Fruit fly (Drosophila melanogaster) whole organism, embryonic: ENCODE data around the gene Ets97D.

Source experiments
- Abd-B ChIP-seq: fragments of 200-800 bp; sonication (Bioruptor generic); optimal IDR thresholded peaks from 2 replicates; lab custom pipeline; 2018; ENCODE audit warnings: missing biosample characterization, mild to moderate bottlenecking, missing genetic modification characterization, moderate library complexity
- Awh ChIP-seq: fragments of 200-800 bp; sonication (Bioruptor generic); IDR thresholded peaks from 2 replicates; pipeline ENCODE4, ENCODE4 v1.3.6; 2022; ENCODE audit warnings: missing biosample characterization, missing genetic modification characterization
- CG10565 ChIP-seq: fragments of 200-800 bp; sonication (Bioruptor generic); optimal IDR thresholded peaks from 3 replicates; lab custom pipeline; 2016; ENCODE audit warnings: missing biosample characterization, mild to moderate bottlenecking, missing genetic modification characterization
- CG11093 ChIP-seq: fragments of 200-800 bp; sonication (Bioruptor generic); IDR thresholded peaks from 3 replicates; pipeline ENCODE4 v1.3.6; 2022; ENCODE audit warnings: missing biosample characterization, missing genetic modification characterization
- CG11560 ChIP-seq: fragments of 200-800 bp; sonication (Bioruptor generic); IDR thresholded peaks from 3 replicates; pipeline ENCODE4 v1.3.6; 2022; ENCODE audit warnings: missing biosample characterization, missing genetic modification characterization
- CG12391 ChIP-seq: fragments of 200-800 bp; sonication (Bioruptor generic); optimal IDR thresholded peaks from 3 replicates; lab custom pipeline; 2018; ENCODE audit warnings: missing biosample characterization, mild to moderate bottlenecking, missing genetic modification characterization, moderate library complexity
- CG12744 ChIP-seq: fragments of 200-800 bp; sonication (Bioruptor generic); optimal IDR thresholded peaks from 2 replicates; lab custom pipeline; 2016; ENCODE audit warnings: missing biosample characterization, missing genetic modification characterization
- CG15011 ChIP-seq: fragments of 200-800 bp; sonication (Bioruptor generic); optimal IDR thresholded peaks from 3 replicates; lab custom pipeline; 2018; ENCODE audit warnings: missing biosample characterization, mild to moderate bottlenecking, missing genetic modification characterization
- CG15514 ChIP-seq: fragments of 200-800 bp; sonication (Bioruptor generic); optimal IDR thresholded peaks from 3 replicates; lab custom pipeline; 2017; ENCODE audit warnings: missing biosample characterization, missing genetic modification characterization, mild to moderate bottlenecking, moderate library complexity, missing genetic modification reagents
- CG16815 ChIP-seq: fragments of 200-800 bp; sonication (Bioruptor generic); optimal IDR thresholded peaks from 3 replicates; lab custom pipeline; 2017; ENCODE audit warnings: missing biosample characterization, mild to moderate bottlenecking, missing genetic modification characterization
- CG17912 ChIP-seq: fragments of 200-800 bp; sonication (Bioruptor generic); optimal IDR thresholded peaks from 2 replicates; lab custom pipeline; 2018; ENCODE audit warnings: missing biosample characterization, mild to moderate bottlenecking, missing genetic modification characterization
- CG18011 ChIP-seq: fragments of 200-800 bp; sonication (Bioruptor generic); optimal IDR thresholded peaks from 2 replicates; lab custom pipeline; 2017; ENCODE audit warnings: missing biosample characterization, missing genetic modification characterization, mild to moderate bottlenecking, moderate library complexity, missing genotype
- CG2120 ChIP-seq: fragments of 200-800 bp; sonication (Bioruptor generic); optimal IDR thresholded peaks from 3 replicates; lab custom pipeline; 2016; ENCODE audit warnings: missing biosample characterization, missing genetic modification characterization
- CG2202 ChIP-seq: fragments of 200-800 bp; sonication (Bioruptor generic); optimal IDR thresholded peaks from 2 replicates; lab custom pipeline; 2018; ENCODE audit warnings: missing biosample characterization, mild to moderate bottlenecking, missing genetic modification characterization
- CG30020 ChIP-seq: fragments of 200-800 bp; optimal IDR thresholded peaks from 2 replicates; lab custom pipeline; 2019; ENCODE audit warnings: missing biosample characterization, mild to moderate bottlenecking, missing genetic modification characterization, moderate library complexity
- CG31441 ChIP-seq: fragments of 200-800 bp; sonication (Bioruptor generic); IDR thresholded peaks from 2 replicates; pipeline ENCODE4 v1.3.6; 2022; ENCODE audit warnings: missing biosample characterization, missing genetic modification characterization
- CG34376 ChIP-seq: fragments of 200-800 bp; sonication (Bioruptor generic); optimal IDR thresholded peaks from 2 replicates; lab custom pipeline; 2018; ENCODE audit warnings: missing biosample characterization, mild to moderate bottlenecking, missing genetic modification characterization
- CG6272 ChIP-seq: fragments of 200-800 bp; sonication (Bioruptor generic); IDR thresholded peaks from 2 replicates; pipeline ENCODE4 v1.3.6; 2022; ENCODE audit warnings: missing biosample characterization, missing genetic modification characterization
- CG6791 ChIP-seq: fragments of 200-800 bp; sonication (Bioruptor generic); IDR thresholded peaks from 3 replicates; pipeline ENCODE4 v1.3.6; 2022; ENCODE audit warnings: missing biosample characterization, missing genetic modification characterization; ENCODE audit not compliant: partially characterized antibody
- CG6854 ChIP-seq: fragments of 200-800 bp; sonication (Bioruptor generic); optimal IDR thresholded peaks from 3 replicates; lab custom pipeline; 2017; ENCODE audit warnings: missing biosample characterization, mild to moderate bottlenecking, missing genetic modification characterization
- CG8924 ChIP-seq: fragments of 200-800 bp; optimal IDR thresholded peaks from 3 replicates; lab custom pipeline; 2019; ENCODE audit warnings: missing biosample characterization, mild to moderate bottlenecking, missing genetic modification characterization, moderate library complexity
- Deaf1 ChIP-seq: fragments of 200-800 bp; optimal IDR thresholded peaks from 3 replicates; lab custom pipeline; 2019; ENCODE audit warnings: missing biosample characterization, mild to moderate bottlenecking, missing genetic modification characterization, moderate library complexity
- Fer2 ChIP-seq: fragments of 200-800 bp; sonication (Bioruptor generic); optimal IDR thresholded peaks from 2 replicates; lab custom pipeline; 2018; ENCODE audit warnings: missing biosample characterization, mild to moderate bottlenecking, missing genetic modification characterization, moderate library complexity
- GATAe ChIP-seq: fragments of 200-800 bp; sonication (Bioruptor generic); conservative IDR thresholded peaks from 2 replicates; pipeline ENCODE4 v1.3.6; 2022; ENCODE audit warnings: missing biosample characterization, missing genetic modification characterization
- Gsc ChIP-seq: fragments of 200-800 bp; sonication (Bioruptor generic); IDR thresholded peaks from 2 replicates; pipeline ENCODE4 v1.3.6; 2022; ENCODE audit warnings: missing biosample characterization, missing genetic modification characterization
- HmgD ChIP-seq: fragments of 200-800 bp; sonication (Bioruptor generic); optimal IDR thresholded peaks from 3 replicates; lab custom pipeline; 2016; ENCODE audit warnings: missing biosample characterization, missing genetic modification characterization
- Neu2 ChIP-seq: fragments of 200-800 bp; sonication (Bioruptor generic); optimal IDR thresholded peaks from 3 replicates; lab custom pipeline; 2016; ENCODE audit warnings: missing biosample characterization, missing genetic modification characterization, borderline replicate concordance
- Opbp ChIP-seq: fragments of 200-800 bp; sonication (Bioruptor generic); IDR thresholded peaks from 3 replicates; pipeline ENCODE4 v1.3.6; 2022; ENCODE audit warnings: missing biosample characterization, missing genetic modification characterization; ENCODE audit not compliant: partially characterized antibody
- Ravus ChIP-seq: fragments of 200-800 bp; sonication (Bioruptor generic); IDR thresholded peaks from 2 replicates; pipeline ENCODE4 v1.3.6; 2022; ENCODE audit warnings: missing biosample characterization, missing genetic modification characterization
- Trl ChIP-seq, 3 experiments: fragments of >200 bp in 2 of 3; fragments of 200-800 bp in 1 of 3; sonication (Bioruptor generic) in 1 of 3; optimal IDR thresholded peaks; 2 replicates in 1 of 3; 3 replicates in 2 of 3; lab custom pipeline; 2016 to 2017; ENCODE audit warnings: missing biosample characterization in 1 of 3, missing genetic modification characterization in 1 of 3
- abd-A ChIP-seq: fragments of 200-800 bp; sonication (Bioruptor generic); optimal IDR thresholded peaks from 3 replicates; lab custom pipeline; 2019; ENCODE audit warnings: missing biosample characterization, mild to moderate bottlenecking, missing genetic modification characterization, moderate library complexity
- bcd ChIP-seq: fragments of 200-800 bp; sonication (Bioruptor generic); optimal IDR thresholded peaks from 2 replicates; lab custom pipeline; 2017; ENCODE audit warnings: missing biosample characterization, mild to moderate bottlenecking, missing genetic modification characterization
- bsh ChIP-seq, 2 experiments: fragments of 200-800 bp; sonication (Bioruptor generic); optimal IDR thresholded peaks; 2 replicates each; lab custom pipeline; 2017 to 2018; ENCODE audit warnings: mild to moderate bottlenecking in 2 of 2, missing biosample characterization in 2 of 2, missing genetic modification characterization in 2 of 2, moderate library complexity in 1 of 2
- cato ChIP-seq: fragments of 200-800 bp; sonication (Bioruptor generic); optimal IDR thresholded peaks from 2 replicates; lab custom pipeline; 2016; ENCODE audit warnings: missing biosample characterization, missing genetic modification characterization, borderline replicate concordance
- chif ChIP-seq, 2 experiments: fragments of 200-800 bp; sonication (Bioruptor generic); optimal IDR thresholded peaks; 3 replicates each; lab custom pipeline; 2016; ENCODE audit warnings: missing biosample characterization in 2 of 2, missing genetic modification characterization in 2 of 2
- croc ChIP-seq: fragments of 200-800 bp; sonication (Bioruptor generic); conservative IDR thresholded peaks from 3 replicates; pipeline ENCODE4 v1.3.6; 2022; ENCODE audit warnings: missing biosample characterization, missing genetic modification characterization
- dpn ChIP-seq, 2 experiments: fragments of 200-800 bp; sonication (Bioruptor generic); optimal IDR thresholded peaks; 3 replicates each; lab custom pipeline; 2016; ENCODE audit warnings: missing biosample characterization in 2 of 2, missing genetic modification characterization in 2 of 2
- dysf ChIP-seq: fragments of 200-800 bp; sonication (Bioruptor generic); IDR thresholded peaks from 3 replicates; pipeline ENCODE4 v1.3.6; 2022; ENCODE audit warnings: missing biosample characterization, missing genetic modification characterization
- grau ChIP-seq: fragments of 200-800 bp; optimal IDR thresholded peaks from 3 replicates; lab custom pipeline; 2019; ENCODE audit warnings: missing biosample characterization, mild to moderate bottlenecking, missing genetic modification characterization, moderate library complexity
- gsb ChIP-seq: fragments of 200-800 bp; sonication (Bioruptor generic); IDR thresholded peaks from 2 replicates; pipeline ENCODE4 v1.3.6; 2022; ENCODE audit warnings: missing biosample characterization, missing genetic modification characterization
- ind ChIP-seq: fragments of 200-800 bp; sonication (Bioruptor generic); optimal IDR thresholded peaks from 3 replicates; lab custom pipeline; 2016; ENCODE audit warnings: missing biosample characterization, missing genetic modification characterization
- jigr1 ChIP-seq: fragments of 200-800 bp; sonication (Bioruptor generic); IDR thresholded peaks from 3 replicates; pipeline ENCODE4 v1.3.6; 2022; ENCODE audit warnings: missing biosample characterization, missing genetic modification characterization
- lmd ChIP-seq: fragments of 200-800 bp; sonication (Bioruptor generic); IDR thresholded peaks from 2 replicates; pipeline ENCODE4 v1.3.6; 2022; ENCODE audit warnings: missing biosample characterization, missing genetic modification characterization
- lola ChIP-seq, 3 experiments: fragments of >200 bp in 2 of 3; fragments of 200-800 bp in 1 of 3; sonication (Bioruptor generic) in 1 of 3; optimal IDR thresholded peaks; 2 replicates each; lab custom pipeline; 2017 to 2019; ENCODE audit warnings: missing biosample characterization in 3 of 3, missing genetic modification characterization in 3 of 3, mild to moderate bottlenecking in 1 of 3, moderate library complexity in 1 of 3
- mam ChIP-seq: fragments of 200-800 bp; sonication (Bioruptor generic); optimal IDR thresholded peaks from 3 replicates; lab custom pipeline; 2016; ENCODE audit warnings: missing biosample characterization, missing genetic modification characterization
- mirr ChIP-seq: fragments of 200-800 bp; sonication (Bioruptor generic); optimal IDR thresholded peaks from 3 replicates; lab custom pipeline; 2018; ENCODE audit warnings: missing biosample characterization, mild to moderate bottlenecking, missing genetic modification characterization
- ranshi ChIP-seq: fragments of 200-800 bp; sonication (Bioruptor generic); IDR thresholded peaks from 2 replicates; pipeline ENCODE4 v1.3.6; 2022; ENCODE audit warnings: missing biosample characterization, missing genetic modification characterization
- seq ChIP-seq: fragments of 200-800 bp; sonication (Bioruptor generic); IDR thresholded peaks from 2 replicates; pipeline ENCODE4 v1.3.6; 2022; ENCODE audit warnings: missing biosample characterization, missing genetic modification characterization
- sima ChIP-seq: fragments of 200-800 bp; sonication (Bioruptor generic); optimal IDR thresholded peaks from 2 replicates; lab custom pipeline; 2016; ENCODE audit warnings: missing biosample characterization, missing genetic modification characterization
- unc-4 ChIP-seq: fragments of 200-800 bp; sonication (Bioruptor generic); IDR thresholded peaks from 2 replicates; pipeline ENCODE4 v1.3.6; 2022; ENCODE audit warnings: missing biosample characterization, missing genetic modification characterization; ENCODE audit not compliant: partially characterized antibody

Gene Ets97D

dm6 chr3R:26937423-26937822, 24.7 kb upstream of the Ets97D start (continued):
- TF ChIP-seq CG10565 (GFP tag; lab: Kevin White, UChicago): no peak
- TF ChIP-seq Fer2: no peak
- TF ChIP-seq CG30020 (tag; lab: Kevin White, UChicago): no peak
- TF ChIP-seq CG12391: peak; percentile 31
- TF ChIP-seq seq (GFP tag; lab: Robert Waterston, UW): no peak
- TF ChIP-seq unc-4: no peak
- TF ChIP-seq lola (GFP tag; optimal IDR thresholded peaks at IDR 0.05; lab: Kevin White, UChicago): peak in 1 of 3 experiments; percentile 14
- TF ChIP-seq CG34376 (GFP tag; lab: Kevin White, UChicago): peak; percentile 6
- peak; percentile 47 for TF ChIP-seq mam (GFP tag; lab: Kevin White, UChicago)
- no peak for TF ChIP-seq Neu2 (GFP tag; lab: Kevin White, UChicago)
- TF ChIP-seq CG16815: no peak
- peak in 1 of 2 experiments; percentile 64 for TF ChIP-seq chif (GFP tag; optimal IDR thresholded peaks at IDR 0.05; lab: Kevin White, UChicago)
- no peak for TF ChIP-seq CG2202 (tag; lab: Kevin White, UChicago)
- peak; percentile 9 for TF ChIP-seq CG6854 (GFP tag; lab: Kevin White, UChicago)
- no peak for TF ChIP-seq Ravus (GFP tag; lab: Robert Waterston, UW)
- no peak for TF ChIP-seq Abd-B
- no peak for TF ChIP-seq CG15011
- no peak for TF ChIP-seq CG6272
- TF ChIP-seq CG31441 (GFP tag; lab: Robert Waterston, UW): peak; percentile 50; the same call in 1 of the 2 replicates
- TF ChIP-seq Gsc (GFP tag; lab: Robert Waterston, UW): no peak
- TF ChIP-seq CG2120 (GFP tag; lab: Kevin White, UChicago): peak; percentile 50
- TF ChIP-seq gsb: peak; percentile 41; the same call in 1 of the 2 replicates
- peak in 1 of 2 experiments; percentile 36 for TF ChIP-seq bsh (GFP tag; optimal IDR thresholded peaks at IDR 0.05; lab: Kevin White, UChicago)
- no peak for TF ChIP-seq jigr1 (GFP tag; lab: Robert Waterston, UW)
- no peak for TF ChIP-seq HmgD
- no peak for TF ChIP-seq Trl (optimal IDR thresholded peaks at IDR 0.05; lab: Kevin White, UChicago)
- no peak for TF ChIP-seq Trl (GFP tag; optimal IDR thresholded peaks at IDR 0.05; lab: Kevin White, UChicago)
- peak; percentile 60 for TF ChIP-seq ind
- TF ChIP-seq bcd (GFP tag; lab: Kevin White, UChicago): peak; percentile 19
- peak; percentile 19 to 44 for TF ChIP-seq dpn (GFP tag; optimal IDR thresholded peaks at IDR 0.05; lab: Kevin White, UChicago)
- peak; percentile 59; the same call in 2 of the 3 replicates for TF ChIP-seq dysf (GFP tag; lab: Robert Waterston, UW)
- TF ChIP-seq mirr: no peak
- TF ChIP-seq CG6791 (GFP tag; lab: Robert Waterston, UW): no peak
- no peak for TF ChIP-seq Awh (GFP tag; lab: Robert Waterston, UW)
- no peak for TF ChIP-seq CG18011
- no peak for TF ChIP-seq ranshi
- no peak for TF ChIP-seq GATAe
- no peak for TF ChIP-seq sima
- no peak for TF ChIP-seq Deaf1 (tag; lab: Kevin White, UChicago)
- TF ChIP-seq CG8924 (tag; lab: Kevin White, UChicago): peak; percentile 35
- no peak for TF ChIP-seq CG12744 (GFP tag; lab: Kevin White, UChicago)
- no peak for TF ChIP-seq Opbp (GFP tag; lab: Robert Waterston, UW)
- no peak for TF ChIP-seq CG11093 (GFP tag; lab: Robert Waterston, UW)
- no peak for TF ChIP-seq CG11560
- no peak for TF ChIP-seq cato (GFP tag; lab: Kevin White, UChicago)
- no peak for TF ChIP-seq CG17912 (GFP tag; lab: Kevin White, UChicago)
- TF ChIP-seq croc: no peak; the same call in 2 of the 3 replicates
- no peak for TF ChIP-seq CG15514
- TF ChIP-seq lmd (GFP tag; lab: Robert Waterston, UW): peak; percentile 53
- TF ChIP-seq grau (tag; lab: Kevin White, UChicago): peak; percentile 60
- TF ChIP-seq abd-A: no peak
